Worm (Caenorhabditis elegans): ENCODE measurements around the gene F54D5.17.

DNA sequence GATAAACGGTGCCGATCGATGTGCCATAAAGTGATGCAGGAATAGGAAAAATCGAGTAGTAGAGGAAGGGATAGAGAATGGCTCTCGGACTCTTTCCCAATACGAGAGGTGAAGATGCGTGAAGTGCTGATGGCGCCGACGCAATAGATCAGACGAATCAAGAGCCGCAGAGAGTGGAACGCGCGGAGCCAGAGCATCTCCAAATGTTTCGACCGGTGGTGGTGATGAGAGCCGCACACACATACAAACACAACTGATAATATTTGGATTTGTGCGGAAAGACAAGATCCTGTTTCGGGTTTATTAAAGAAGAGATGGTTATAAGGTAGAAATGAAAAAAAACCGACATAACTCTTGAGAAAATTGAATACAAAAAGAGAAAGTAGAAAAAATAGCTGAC is 7.7 kb downstream of the F54D5.17 start, which contains the start of gene F54D5.15:
- TF ChIP-seq aptf-3 (GFP tag; IDR thresholded peaks at IDR 0.05) (no peak), snpc-4 (GFP tag; optimal IDR thresholded peaks at IDR 0.05) (no peak), snpc-4 (tag; optimal IDR thresholded peaks at IDR 0.05) (no peak), unc-62 (GFP tag; optimal IDR thresholded peaks at IDR 0.05) (no peak), lin-35 (GFP tag; optimal IDR thresholded peaks at IDR 0.05) (no peak), K12H6.12 (tag; optimal IDR thresholded peaks at IDR 0.05) (no peak), gei-17 (GFP tag; optimal IDR thresholded peaks at IDR 0.05) (no peak), nfya-1 (tag; optimal IDR thresholded peaks at IDR 0.05; ENCODE audit: borderline replicate concordance, insufficient read depth) (no peak), die-1 (tag; optimal IDR thresholded peaks at IDR 0.05) (no peak), him-1 (tag; optimal IDR thresholded peaks at IDR 0.05) (no peak), Y53G8AR.9 (GFP tag; conservative IDR thresholded peaks at IDR 0.05) (no peak), hlh-12 (tag; optimal IDR thresholded peaks at IDR 0.05) (no peak), Y56A3A.18 (GFP tag; IDR thresholded peaks at IDR 0.05) (no peak)

Data from whole organism, young adult.